Worm (Caenorhabditis elegans) whole organism, mixed stage, embryonic: ENCODE data around the gene clec-183.

Source experiments
- drap-1 ChIP-seq: fragments of 200-800 bp; sonication (Bioruptor generic); optimal IDR thresholded peaks from 3 replicates; lab custom pipeline; 2018; ENCODE audit warnings: mild to moderate bottlenecking, missing genetic modification characterization, missing compliant biosample characterization
- elt-1 ChIP-seq: sonication (generic microtip); optimal IDR thresholded peaks from 2 replicates; lab custom pipeline; 2017; ENCODE audit warnings: missing genetic modification characterization, mild to moderate bottlenecking, missing compliant biosample characterization, antibody characterized with exemption, moderate library complexity, borderline replicate concordance; ENCODE audit not compliant: insufficient read depth
- elt-3 ChIP-seq: fragments of 150-350 bp; optimal IDR thresholded peaks from 2 replicates; lab custom pipeline; 2014; ENCODE audit warnings: missing biosample characterization, missing genetic modification characterization
- nhr-2 ChIP-seq: fragments of 150-350 bp; optimal IDR thresholded peaks from 2 replicates; lab custom pipeline; 2014; ENCODE audit warnings: missing biosample characterization, missing genetic modification characterization
- nhr-76 ChIP-seq: sonication (generic microtip); optimal IDR thresholded peaks from 2 replicates; lab custom pipeline; 2017; ENCODE audit warnings: missing biosample characterization, missing genetic modification characterization
- pha-4 ChIP-seq: fragments of 150-350 bp; optimal IDR thresholded peaks from 2 replicates; lab custom pipeline; 2018; ENCODE audit warnings: missing biosample characterization, missing genetic modification reagents, missing genetic modification characterization
- sem-2 ChIP-seq: fragments of 200-800 bp; sonication (Bioruptor generic); optimal IDR thresholded peaks from 2 replicates; lab custom pipeline; 2018; ENCODE audit warnings: mild to moderate bottlenecking, missing genetic modification characterization, missing compliant biosample characterization
- snpc-4 ChIP-seq: fragments of 150-350 bp; optimal IDR thresholded peaks from 2 replicates; lab custom pipeline; 2014; ENCODE audit warnings: missing biosample characterization, missing genetic modification characterization
- unc-120 ChIP-seq: sonication (generic microtip); optimal IDR thresholded peaks from 2 replicates; lab custom pipeline; 2017; ENCODE audit warnings: missing genetic modification characterization, missing compliant biosample characterization; ENCODE audit not compliant: poor library complexity, severe bottlenecking
- unc-62 ChIP-seq: fragments of 150-350 bp; optimal IDR thresholded peaks from 2 replicates; lab custom pipeline; 2014; ENCODE audit warnings: missing biosample characterization, missing genetic modification reagents, missing genetic modification characterization

ce11 chrIV:9322489-9322888, 5.3 kb upstream of the clec-183 start:
- no peak for TF ChIP-seq pha-4 (tag; lab: Kevin White, UChicago)
- no peak for TF ChIP-seq nhr-76 (tag; lab: Kevin White, UChicago)
- no peak for TF ChIP-seq drap-1 (GFP tag; lab: Kevin White, UChicago)
- no peak for TF ChIP-seq unc-62 (GFP tag; lab: Kevin White, UChicago)
- TF ChIP-seq unc-120 (tag; lab: Kevin White, UChicago), result no peak
- no peak for TF ChIP-seq elt-3 (tag; lab: Kevin White, UChicago)
- no peak for TF ChIP-seq elt-1 (tag; lab: Kevin White, UChicago)
- no peak for TF ChIP-seq snpc-4 (tag; lab: Kevin White, UChicago)
- no peak for TF ChIP-seq sem-2 (GFP tag; lab: Kevin White, UChicago)
- no peak for TF ChIP-seq nhr-2 (tag; lab: Kevin White, UChicago)
